Fruit fly (Drosophila melanogaster) whole organism, embryonic: ENCODE data around the gene Vdup1.
A peak's percentile ranks its signal among the peaks of the same experiment; 100 is the strongest.

Source experiments
- BtbVII ChIP-seq: fragments of 200-800 bp; sonication (Bioruptor generic); optimal IDR thresholded peaks from 3 replicates; lab custom pipeline; 2017; ENCODE audit warnings: missing biosample characterization, mild to moderate bottlenecking, missing genetic modification characterization
- CG10209 ChIP-seq: fragments of 200-800 bp; sonication (Bioruptor generic); optimal IDR thresholded peaks from 3 replicates; lab custom pipeline; 2017; ENCODE audit warnings: missing biosample characterization, mild to moderate bottlenecking, missing genetic modification characterization, missing genetic modification reagents
- CG11247 ChIP-seq: fragments of 200-800 bp; sonication (Bioruptor generic); IDR thresholded peaks from 2 replicates; pipeline ENCODE4 v1.3.6; 2022; ENCODE audit warnings: missing biosample characterization, missing genetic modification characterization
- CG12659 ChIP-seq: fragments of 200-800 bp; sonication (Bioruptor generic); optimal IDR thresholded peaks from 3 replicates; lab custom pipeline; 2017; ENCODE audit warnings: mild to moderate bottlenecking, missing biosample characterization, missing genetic modification reagents, missing genetic modification characterization
- CG12769 ChIP-seq: fragments of 200-800 bp; sonication (Bioruptor generic); optimal IDR thresholded peaks from 2 replicates; lab custom pipeline; 2019; ENCODE audit warnings: missing biosample characterization, mild to moderate bottlenecking, missing genetic modification characterization, moderate library complexity
- CG13287 ChIP-seq: fragments of 200-800 bp; sonication (Bioruptor generic); IDR thresholded peaks from 2 replicates; pipeline ENCODE4 v1.3.6; 2022; ENCODE audit warnings: missing biosample characterization, missing genetic modification characterization; ENCODE audit not compliant: partially characterized antibody
- CG13894 ChIP-seq: fragments of 200-800 bp; sonication (Bioruptor generic); optimal IDR thresholded peaks from 3 replicates; lab custom pipeline; 2018; ENCODE audit warnings: missing biosample characterization, mild to moderate bottlenecking, missing genetic modification characterization, moderate library complexity
- CG14014 ChIP-seq: fragments of 200-800 bp; sonication (Bioruptor generic); IDR thresholded peaks from 2 replicates; pipeline ENCODE4 v1.3.6; 2022; ENCODE audit warnings: missing biosample characterization, missing genetic modification characterization
- CG14710 ChIP-seq: fragments of 200-800 bp; sonication (Bioruptor generic); optimal IDR thresholded peaks from 3 replicates; lab custom pipeline; 2019; ENCODE audit warnings: missing biosample characterization, mild to moderate bottlenecking, missing genetic modification characterization, moderate library complexity
- CG15479 ChIP-seq: fragments of 200-800 bp; sonication (Bioruptor generic); optimal IDR thresholded peaks from 3 replicates; lab custom pipeline; 2019; ENCODE audit warnings: missing biosample characterization, mild to moderate bottlenecking, missing genetic modification characterization, moderate library complexity
- CG17385 ChIP-seq: fragments of 200-800 bp; sonication (Bioruptor generic); optimal IDR thresholded peaks from 3 replicates; lab custom pipeline; 2018; ENCODE audit warnings: missing biosample characterization, mild to moderate bottlenecking, missing genetic modification characterization
- CG3847 ChIP-seq: fragments of 200-800 bp; sonication (Bioruptor generic); IDR thresholded peaks from 2 replicates; pipeline ENCODE4 v1.3.6; 2022; ENCODE audit warnings: missing biosample characterization, missing genetic modification characterization
- CG4820 ChIP-seq: fragments of 200-800 bp; sonication (Bioruptor generic); optimal IDR thresholded peaks from 3 replicates; lab custom pipeline; 2016; ENCODE audit warnings: missing biosample characterization, missing genetic modification characterization
- CG7556 ChIP-seq: fragments of 200-800 bp; sonication (Bioruptor generic); optimal IDR thresholded peaks from 2 replicates; lab custom pipeline; 2017; ENCODE audit warnings: missing biosample characterization, mild to moderate bottlenecking, missing genetic modification characterization
- CG8290 ChIP-seq, 3 experiments: fragments of 200-800 bp; sonication (Bioruptor generic); optimal IDR thresholded peaks; 2 replicates each; lab custom pipeline; 2016 to 2019; ENCODE audit warnings: missing biosample characterization in 3 of 3, missing genetic modification characterization in 3 of 3, mild to moderate bottlenecking in 2 of 3, moderate library complexity in 1 of 3
- CG8359 ChIP-seq: fragments of 200-800 bp; sonication (Bioruptor generic); optimal IDR thresholded peaks from 2 replicates; lab custom pipeline; 2017; ENCODE audit warnings: missing biosample characterization, mild to moderate bottlenecking, missing genetic modification characterization, borderline replicate concordance
- CG9797 ChIP-seq: fragments of 200-800 bp; sonication (Bioruptor generic); optimal IDR thresholded peaks from 3 replicates; lab custom pipeline; 2018; ENCODE audit warnings: missing biosample characterization, mild to moderate bottlenecking, missing genetic modification characterization
- Deaf1 ChIP-seq: fragments of 200-800 bp; optimal IDR thresholded peaks from 3 replicates; lab custom pipeline; 2019; ENCODE audit warnings: missing biosample characterization, mild to moderate bottlenecking, missing genetic modification characterization, moderate library complexity
- Hr3 ChIP-seq: fragments of 200-800 bp; sonication (Bioruptor generic); optimal IDR thresholded peaks from 3 replicates; lab custom pipeline; 2016; ENCODE audit warnings: missing biosample characterization, missing genetic modification characterization
- Hsf ChIP-seq: fragments of 200-800 bp; sonication (Bioruptor generic); optimal IDR thresholded peaks from 3 replicates; lab custom pipeline; 2016; ENCODE audit warnings: missing biosample characterization, missing genetic modification characterization
- Jarid2 ChIP-seq: fragments of 200-800 bp; sonication (Bioruptor generic); optimal IDR thresholded peaks from 3 replicates; lab custom pipeline; 2017; ENCODE audit warnings: mild to moderate bottlenecking, missing biosample characterization, missing genetic modification reagents, missing genetic modification characterization
- Kr ChIP-seq: fragments of 200-800 bp; sonication (Bioruptor generic); optimal IDR thresholded peaks from 2 replicates; lab custom pipeline; 2017; ENCODE audit warnings: missing biosample characterization, mild to moderate bottlenecking, missing genetic modification characterization
- MESR4 ChIP-seq: fragments of 200-800 bp; sonication (Bioruptor generic); optimal IDR thresholded peaks from 2 replicates; lab custom pipeline; 2018; ENCODE audit warnings: missing biosample characterization, mild to moderate bottlenecking, missing genetic modification characterization, moderate library complexity
- Med ChIP-seq: fragments of 200-800 bp; sonication (Bioruptor generic); peaks from one replicate; lab custom pipeline; 2016; ENCODE audit warnings: missing biosample characterization, missing genetic modification characterization, mild to moderate bottlenecking, inconsistent platforms, moderate library complexity
- Oli ChIP-seq: fragments of 200-800 bp; sonication (Bioruptor generic); optimal IDR thresholded peaks from 2 replicates; lab custom pipeline; 2018; ENCODE audit warnings: missing biosample characterization, mild to moderate bottlenecking, missing genetic modification characterization, moderate library complexity
- Pdp1 ChIP-seq, 2 experiments: fragments of 200-800 bp; sonication (Bioruptor generic); optimal IDR thresholded peaks; 3 replicates each; lab custom pipeline; 2016; ENCODE audit warnings: missing biosample characterization in 2 of 2, missing genetic modification characterization in 2 of 2, mild to moderate bottlenecking in 1 of 2, moderate library complexity in 1 of 2
- Rx ChIP-seq: fragments of 200-800 bp; sonication (Bioruptor generic); IDR thresholded peaks from 2 replicates; pipeline ENCODE4 v1.3.6; 2022; ENCODE audit warnings: missing biosample characterization, missing genetic modification characterization
- abd-A ChIP-seq: fragments of 200-800 bp; sonication (Bioruptor generic); optimal IDR thresholded peaks from 3 replicates; lab custom pipeline; 2019; ENCODE audit warnings: missing biosample characterization, mild to moderate bottlenecking, missing genetic modification characterization, moderate library complexity
- chinmo ChIP-seq: fragments of 200-800 bp; sonication (Bioruptor generic); IDR thresholded peaks from 4 replicates; pipeline ENCODE4 v1.3.6; 2022; ENCODE audit warnings: missing biosample characterization, missing genetic modification characterization; ENCODE audit not compliant: partially characterized antibody
- ci ChIP-seq: fragments of 200-800 bp; sonication (Bioruptor generic); IDR thresholded peaks from 3 replicates; pipeline ENCODE4 v1.3.6; 2022; ENCODE audit warnings: missing biosample characterization, missing genetic modification characterization
- corto ChIP-seq: fragments of 200-800 bp; sonication (Bioruptor generic); optimal IDR thresholded peaks from 2 replicates; lab custom pipeline; 2016; ENCODE audit warnings: missing biosample characterization, mild to moderate bottlenecking, missing genetic modification characterization, moderate library complexity
- esg ChIP-seq: fragments of 200-800 bp; sonication (Bioruptor generic); conservative IDR thresholded peaks from 2 replicates; pipeline ENCODE4 v1.3.6; 2022; ENCODE audit warnings: missing biosample characterization, missing genetic modification characterization
- gfzf ChIP-seq: fragments of 200-800 bp; sonication (Bioruptor generic); optimal IDR thresholded peaks from 2 replicates; lab custom pipeline; 2016; ENCODE audit warnings: missing biosample characterization, mild to moderate bottlenecking, missing genetic modification characterization, moderate library complexity
- gsb-n ChIP-seq: fragments of 200-800 bp; sonication (Bioruptor generic); optimal IDR thresholded peaks from 3 replicates; lab custom pipeline; 2018; ENCODE audit warnings: missing biosample characterization, mild to moderate bottlenecking, missing genetic modification characterization
- gt ChIP-seq: fragments of 200-800 bp; sonication (Bioruptor generic); IDR thresholded peaks from 2 replicates; pipeline ENCODE4 v1.3.6; 2022; ENCODE audit warnings: missing biosample characterization, missing genetic modification characterization
- jigr1 ChIP-seq: fragments of 200-800 bp; sonication (Bioruptor generic); IDR thresholded peaks from 3 replicates; pipeline ENCODE4 v1.3.6; 2022; ENCODE audit warnings: missing biosample characterization, missing genetic modification characterization
- kni ChIP-seq: fragments of 200-800 bp; sonication (Bioruptor generic); optimal IDR thresholded peaks from 3 replicates; lab custom pipeline; 2017; ENCODE audit warnings: mild to moderate bottlenecking, missing biosample characterization, missing genetic modification reagents, missing genetic modification characterization
- lbe ChIP-seq: fragments of 200-800 bp; sonication (Bioruptor generic); optimal IDR thresholded peaks from 2 replicates; lab custom pipeline; 2016; ENCODE audit warnings: missing biosample characterization, mild to moderate bottlenecking, missing genetic modification characterization
- maf-S ChIP-seq: fragments of 200-800 bp; sonication (Bioruptor generic); optimal IDR thresholded peaks from 2 replicates; lab custom pipeline; 2016; ENCODE audit warnings: missing biosample characterization, missing genetic modification characterization
- nom ChIP-seq: fragments of 200-800 bp; sonication (Bioruptor generic); optimal IDR thresholded peaks from 2 replicates; lab custom pipeline; 2017; ENCODE audit warnings: missing biosample characterization, missing genetic modification characterization, mild to moderate bottlenecking, moderate library complexity, missing genetic modification reagents
- sens ChIP-seq: fragments of 200-800 bp; sonication (Bioruptor generic); peaks from one replicate; lab custom pipeline; 2016; ENCODE audit warnings: missing biosample characterization, missing genetic modification characterization
- sna ChIP-seq: fragments of 200-800 bp; sonication (Bioruptor generic); IDR thresholded peaks from 2 replicates; pipeline ENCODE4 v1.3.6; 2022; ENCODE audit warnings: missing biosample characterization, missing genetic modification characterization; ENCODE audit not compliant: partially characterized antibody
- unc-4 ChIP-seq: fragments of 200-800 bp; sonication (Bioruptor generic); IDR thresholded peaks from 2 replicates; pipeline ENCODE4 v1.3.6; 2022; ENCODE audit warnings: missing biosample characterization, missing genetic modification characterization; ENCODE audit not compliant: partially characterized antibody
- z ChIP-seq: fragments of 200-800 bp; sonication (Bioruptor generic); IDR thresholded peaks from 3 replicates; pipeline ENCODE4 v1.3.6; 2022; ENCODE audit warnings: missing biosample characterization, missing genetic modification characterization
- zen ChIP-seq: fragments of 200-800 bp; sonication (Bioruptor generic); optimal IDR thresholded peaks from 3 replicates; lab custom pipeline; 2018; ENCODE audit warnings: missing biosample characterization, mild to moderate bottlenecking, missing genetic modification characterization, moderate library complexity

Gene Vdup1

DNA sequence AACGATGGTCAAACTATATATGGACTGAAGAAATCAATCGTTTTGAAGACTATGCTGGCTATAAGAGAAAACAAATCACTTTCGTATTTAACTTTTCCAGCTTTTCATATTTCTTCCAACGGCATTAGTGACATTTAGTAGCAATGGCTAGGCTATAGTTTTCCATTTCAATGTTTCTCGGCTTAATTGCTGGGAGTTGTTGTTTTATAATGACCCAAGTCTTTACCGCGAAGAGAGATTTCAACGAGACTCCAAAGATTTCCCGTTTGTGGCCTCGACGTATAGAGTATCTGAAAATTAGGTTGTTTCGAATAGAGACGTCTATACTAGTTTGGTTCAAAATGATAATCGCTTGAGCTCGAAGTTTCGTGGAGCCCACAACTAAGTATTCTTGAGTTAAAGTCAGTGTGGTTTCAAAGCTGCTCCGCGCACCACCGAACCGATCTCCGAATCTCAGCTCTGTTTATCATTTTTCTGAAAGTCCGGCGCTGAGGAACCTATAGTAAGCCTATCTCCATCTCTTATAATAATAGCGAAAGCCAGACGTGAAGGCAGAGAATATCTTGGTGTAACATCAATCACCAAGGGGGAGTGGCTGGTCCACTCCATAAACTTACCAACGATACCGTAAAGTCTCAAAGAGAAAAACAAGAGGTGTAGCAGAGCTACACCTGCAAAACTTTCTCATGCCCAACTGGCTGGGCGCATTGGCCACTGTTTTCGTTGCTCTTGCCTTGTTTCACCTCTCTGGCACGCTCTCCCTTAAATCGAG is 913 bp upstream of the Vdup1 start, which contains the start of gene CG13875 (continued):
- TF ChIP-seq gsb-n (no peak), CG13287 (peak; percentile 38), ci (GFP tag; lab: Robert Waterston, UW) (peak; percentile 51; the same call in 1 of the 3 replicates), CG13894 (peak; percentile 64), BtbVII (GFP tag; lab: Kevin White, UChicago) (peak; percentile 4), unc-4 (GFP tag; lab: Robert Waterston, UW) (peak; percentile 22; the same call in 1 of the 2 replicates), z (GFP tag; lab: Robert Waterston, UW) (peak; percentile 81), CG12769 (tag; lab: Kevin White, UChicago) (peak; percentile 77), kni (GFP tag; lab: Kevin White, UChicago) (peak; percentile 76), nom (GFP tag; lab: Kevin White, UChicago) (peak; percentile 56)

DNA sequence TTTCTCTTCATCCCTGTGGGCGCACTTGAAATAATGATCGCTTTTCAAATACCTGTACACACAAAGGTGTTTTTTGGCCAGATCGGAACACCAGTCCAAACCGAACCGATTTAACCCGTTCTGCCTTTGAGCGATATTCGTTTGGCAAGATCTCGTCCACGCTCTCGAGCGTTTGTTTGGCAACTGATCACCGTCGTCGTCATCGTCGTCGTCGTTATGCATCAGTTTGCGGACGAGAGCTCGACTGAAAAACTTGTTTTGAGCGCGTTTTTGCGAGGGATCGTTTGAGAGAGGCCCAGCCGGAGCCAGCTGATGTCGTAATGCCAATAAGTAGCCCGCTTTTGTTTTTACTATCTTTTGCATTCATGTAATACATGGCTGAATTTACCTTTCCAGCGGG is 318 bp downstream of the Vdup1 start:
- TF ChIP-seq Oli (no peak), CG14710 (tag; lab: Kevin White, UChicago) (no peak), CG11247 (GFP tag; lab: Robert Waterston, UW) (no peak), CG8359 (GFP tag; lab: Kevin White, UChicago) (no peak), CG13894 (peak; percentile 56), CG3847 (no peak), z (GFP tag; lab: Robert Waterston, UW) (peak; percentile 70), abd-A (no peak), jigr1 (GFP tag; lab: Robert Waterston, UW) (no peak), CG8290 (GFP tag; optimal IDR thresholded peaks at IDR 0.05; lab: Kevin White, UChicago) (no peak), CG8290 (tag; optimal IDR thresholded peaks at IDR 0.05; lab: Kevin White, UChicago) (no peak), maf-S (GFP tag; lab: Kevin White, UChicago) (no peak), CG10209 (GFP tag; lab: Kevin White, UChicago) (no peak), Kr (peak; percentile 4), CG7556 (GFP tag; lab: Kevin White, UChicago) (no peak), zen (tag; lab: Kevin White, UChicago) (no peak), esg (GFP tag; lab: Robert Waterston, UW) (no peak), kni (GFP tag; lab: Kevin White, UChicago) (peak; percentile 56), sna (GFP tag; lab: Robert Waterston, UW) (no peak), CG14014 (GFP tag; lab: Robert Waterston, UW) (peak; percentile 23; the same call in 1 of the 2 replicates), Hsf (GFP tag; lab: Kevin White, UChicago) (no peak), chinmo (peak; percentile 84; the same call in 3 of the 4 replicates), sens (GFP tag; lab: Kevin White, UChicago) (peak; percentile 47), CG12769 (tag; lab: Kevin White, UChicago) (peak; percentile 14), lbe (GFP tag; lab: Kevin White, UChicago) (peak; percentile 46), corto (no peak), CG9797 (no peak), CG12659 (peak; percentile 16), gt (GFP tag; lab: Robert Waterston, UW) (no peak), Jarid2 (GFP tag; lab: Kevin White, UChicago) (peak; percentile 62), MESR4 (GFP tag; lab: Kevin White, UChicago) (no peak), gfzf (GFP tag; lab: Kevin White, UChicago) (no peak), Deaf1 (tag; lab: Kevin White, UChicago) (peak; percentile 80), CG4820 (GFP tag; lab: Kevin White, UChicago) (no peak), Hr3 (GFP tag; lab: Kevin White, UChicago) (no peak), Pdp1 (GFP tag; optimal IDR thresholded peaks at IDR 0.05; lab: Kevin White, UChicago) (peak in 1 of 2 experiments; percentile 88), CG15479 (GFP tag; lab: Kevin White, UChicago) (no peak), Rx (GFP tag; lab: Robert Waterston, UW) (no peak), Med (peak; percentile 57), CG17385 (GFP tag; lab: Kevin White, UChicago) (peak; percentile 6)
